Fruit fly (Drosophila melanogaster): ENCODE measurements around the gene CG43861.

DNA sequence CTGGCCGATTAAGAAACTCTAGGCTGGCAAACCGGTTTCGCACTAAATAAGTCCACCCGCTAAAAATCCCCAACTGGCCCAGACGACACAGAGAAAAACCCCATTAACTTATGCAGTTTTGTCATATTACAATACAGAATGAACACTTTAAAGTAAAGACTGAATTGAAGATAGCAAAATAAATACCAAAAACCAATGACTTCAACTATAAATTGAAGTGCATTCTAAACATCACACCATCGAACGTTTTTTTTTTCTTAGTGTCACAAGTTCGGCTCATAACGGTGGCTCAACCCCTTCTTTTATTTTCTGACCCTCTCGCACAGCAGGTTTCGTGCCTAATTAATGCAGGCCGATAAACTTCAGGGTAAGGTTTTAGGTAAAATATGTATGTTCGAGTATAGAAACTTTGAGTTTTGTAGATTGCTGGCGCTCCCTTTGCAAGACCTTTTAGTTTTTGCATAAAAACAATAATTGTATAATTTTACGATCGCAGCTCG, 75.7 kb downstream of the CG43861 start:
- TF ChIP-seq zf30C (GFP tag; optimal IDR thresholded peaks at IDR 0.05) (peak; percentile 28), CG13624 (GFP tag; optimal IDR thresholded peaks at IDR 0.05) (peak; percentile 62), CoRest (tag; optimal IDR thresholded peaks at IDR 0.05) (peak; percentile 88), rib (GFP tag; IDR thresholded peaks at IDR 0.05) (peak; percentile 88)

Measured in whole organism, embryonic.